Worm (Caenorhabditis elegans) whole organism, late embryonic: ENCODE results near the gene ttr-3.

Experiments used
- C38D4.7 ChIP-seq: fragments of 200-800 bp; sonication (Bioruptor generic); optimal IDR thresholded peaks from 2 replicates; lab custom pipeline; 2018; ENCODE audit warnings: mild to moderate bottlenecking, missing genetic modification characterization, moderate library complexity, missing compliant biosample characterization
- K02D7.2 ChIP-seq: sonication (generic microtip); optimal IDR thresholded peaks from 2 replicates; lab custom pipeline; 2017; ENCODE audit warnings: mild to moderate bottlenecking, missing genetic modification characterization, missing compliant biosample characterization
- K09A11.1 ChIP-seq: sonication (generic microtip); optimal IDR thresholded peaks from 2 replicates; lab custom pipeline; 2017; ENCODE audit warnings: antibody characterized with exemption, mild to moderate bottlenecking, missing genetic modification characterization, missing compliant biosample characterization; ENCODE audit not compliant: insufficient read depth
- T23F11.4 ChIP-seq: fragments of 200-800 bp; sonication (Bioruptor generic); optimal IDR thresholded peaks from 2 replicates; lab custom pipeline; 2018; ENCODE audit warnings: mild to moderate bottlenecking, missing genetic modification characterization, missing compliant biosample characterization
- Y22D7AL.16 ChIP-seq: sonication (generic microtip); optimal IDR thresholded peaks from 2 replicates; lab custom pipeline; 2016; ENCODE audit warnings: missing genetic modification characterization, missing compliant biosample characterization
- ahr-1 ChIP-seq: sonication (generic microtip); optimal IDR thresholded peaks from 2 replicates; lab custom pipeline; 2016; ENCODE audit warnings: missing genetic modification characterization, missing compliant biosample characterization
- ceh-14 ChIP-seq: sonication (generic microtip); optimal IDR thresholded peaks from 2 replicates; lab custom pipeline; 2016; ENCODE audit warnings: missing genotype, missing genetic modification characterization, missing compliant biosample characterization
- ceh-18 ChIP-seq: sonication (generic microtip); optimal IDR thresholded peaks from 2 replicates; lab custom pipeline; 2016; ENCODE audit warnings: missing genetic modification characterization, missing compliant biosample characterization
- ceh-19 ChIP-seq: fragments of 200-800 bp; sonication (Bioruptor generic); optimal IDR thresholded peaks from 2 replicates; lab custom pipeline; 2018; ENCODE audit warnings: mild to moderate bottlenecking, missing genetic modification characterization, missing compliant biosample characterization
- ceh-22 ChIP-seq: sonication (generic microtip); optimal IDR thresholded peaks from 2 replicates; lab custom pipeline; 2017; ENCODE audit warnings: missing biosample characterization, missing genetic modification characterization
- ceh-30 ChIP-seq: fragments of 150-350 bp; optimal IDR thresholded peaks from 2 replicates; lab custom pipeline; 2014; ENCODE audit warnings: missing biosample characterization, missing genetic modification characterization
- ceh-31 ChIP-seq: sonication (generic microtip); optimal IDR thresholded peaks from 2 replicates; lab custom pipeline; 2016; ENCODE audit warnings: missing genetic modification characterization, missing compliant biosample characterization
- ceh-34 ChIP-seq: sonication (generic microtip); optimal IDR thresholded peaks from 2 replicates; lab custom pipeline; 2016; ENCODE audit warnings: mild to moderate bottlenecking, missing genetic modification characterization, missing compliant biosample characterization
- ceh-45 ChIP-seq: fragments of 200-800 bp; sonication (Bioruptor generic); IDR thresholded peaks from 2 replicates; pipeline ENCODE4 v1.3.6; 2022; ENCODE audit warnings: missing genetic modification reagents, missing genetic modification characterization, missing compliant biosample characterization
- ceh-48 ChIP-seq: sonication (generic microtip); optimal IDR thresholded peaks from 2 replicates; lab custom pipeline; 2016; ENCODE audit warnings: missing genetic modification characterization, inconsistent platforms, missing compliant biosample characterization
- che-1 ChIP-seq: sonication (generic microtip); optimal IDR thresholded peaks from 2 replicates; lab custom pipeline; 2016; ENCODE audit warnings: mild to moderate bottlenecking, missing genetic modification characterization, missing compliant biosample characterization
- dve-1 ChIP-seq: sonication (generic microtip); optimal IDR thresholded peaks from 2 replicates; lab custom pipeline; 2017; ENCODE audit warnings: antibody characterized with exemption, mild to moderate bottlenecking, missing genetic modification characterization, missing compliant biosample characterization
- elt-2 ChIP-seq: sonication (generic microtip); optimal IDR thresholded peaks from 2 replicates; lab custom pipeline; 2016; ENCODE audit warnings: missing genetic modification reagents, missing genetic modification characterization, missing compliant biosample characterization
- elt-4 ChIP-seq: sonication (generic microtip); optimal IDR thresholded peaks from 2 replicates; lab custom pipeline; 2016; ENCODE audit warnings: missing genetic modification characterization, missing compliant biosample characterization
- eyg-1 ChIP-seq: sonication (generic microtip); optimal IDR thresholded peaks from 2 replicates; lab custom pipeline; 2016; ENCODE audit warnings: missing genotype, missing genetic modification characterization, missing compliant biosample characterization
- fkh-10 ChIP-seq: fragments of 150-350 bp; optimal IDR thresholded peaks from 2 replicates; lab custom pipeline; 2014; ENCODE audit warnings: missing biosample characterization, missing genetic modification reagents, missing genetic modification characterization
- fkh-6 ChIP-seq: sonication (generic microtip); optimal IDR thresholded peaks from 2 replicates; lab custom pipeline; 2016; ENCODE audit warnings: missing genetic modification characterization, missing compliant biosample characterization
- gmeb-2 ChIP-seq: sonication (generic microtip); optimal IDR thresholded peaks from 2 replicates; lab custom pipeline; 2016; ENCODE audit warnings: missing genetic modification characterization, inconsistent platforms, missing compliant biosample characterization
- hlh-13 ChIP-seq: fragments of 200-800 bp; sonication (Bioruptor generic); optimal IDR thresholded peaks from 2 replicates; lab custom pipeline; 2018; ENCODE audit warnings: mild to moderate bottlenecking, missing genetic modification characterization, missing compliant biosample characterization
- hlh-15 ChIP-seq: sonication (generic microtip); optimal IDR thresholded peaks from 2 replicates; lab custom pipeline; 2016; ENCODE audit warnings: missing genetic modification characterization, missing compliant biosample characterization
- hlh-6 ChIP-seq: sonication (generic microtip); optimal IDR thresholded peaks from 2 replicates; lab custom pipeline; 2016; ENCODE audit warnings: missing genotype, missing genetic modification characterization, missing compliant biosample characterization
- lin-11 ChIP-seq: fragments of 200-800 bp; sonication (Bioruptor generic); optimal IDR thresholded peaks from 2 replicates; lab custom pipeline; 2018; ENCODE audit warnings: mild to moderate bottlenecking, missing genetic modification characterization, missing compliant biosample characterization
- nfya-1 ChIP-seq: sonication (generic microtip); optimal IDR thresholded peaks from 2 replicates; lab custom pipeline; 2017; ENCODE audit warnings: missing genetic modification characterization, mild to moderate bottlenecking, missing compliant biosample characterization, antibody characterized with exemption, moderate library complexity
- npax-4 ChIP-seq: sonication (generic microtip); optimal IDR thresholded peaks from 2 replicates; lab custom pipeline; 2016; ENCODE audit warnings: missing genetic modification characterization, missing compliant biosample characterization
- odd-2 ChIP-seq: sonication (generic microtip); optimal IDR thresholded peaks from 2 replicates; lab custom pipeline; 2017; ENCODE audit warnings: antibody characterized with exemption, mild to moderate bottlenecking, missing genetic modification characterization, missing compliant biosample characterization
- pag-3 ChIP-seq: sonication (generic microtip); optimal IDR thresholded peaks from 2 replicates; lab custom pipeline; 2016; ENCODE audit warnings: missing compliant biosample characterization, missing genetic modification characterization, borderline replicate concordance
- pha-2 ChIP-seq: sonication (generic microtip); optimal IDR thresholded peaks from 2 replicates; lab custom pipeline; 2017; ENCODE audit warnings: mild to moderate bottlenecking, missing genetic modification characterization, missing compliant biosample characterization
- pha-4 ChIP-seq: fragments of 150-350 bp; optimal IDR thresholded peaks from 2 replicates; lab custom pipeline; 2018; ENCODE audit warnings: missing biosample characterization, missing genetic modification reagents, missing genetic modification characterization
- pqm-1 ChIP-seq: sonication (generic microtip); optimal IDR thresholded peaks from 2 replicates; lab custom pipeline; 2016; ENCODE audit warnings: missing genetic modification characterization, missing compliant biosample characterization
- pros-1 ChIP-seq: fragments of 150-350 bp; optimal IDR thresholded peaks from 2 replicates; lab custom pipeline; 2014; ENCODE audit warnings: missing biosample characterization, missing genetic modification reagents, missing genetic modification characterization
- sdc-2 ChIP-seq: sonication (generic microtip); optimal IDR thresholded peaks from 2 replicates; lab custom pipeline; 2016; ENCODE audit warnings: missing genotype, missing genetic modification characterization, missing compliant biosample characterization
- sox-2 ChIP-seq: fragments of 200-800 bp; sonication (Bioruptor generic); IDR thresholded peaks from 2 replicates; pipeline ENCODE4 v1.3.6; 2022; ENCODE audit warnings: missing genetic modification reagents, missing genetic modification characterization, missing compliant biosample characterization
- syd-9 ChIP-seq: sonication (generic microtip); optimal IDR thresholded peaks from 2 replicates; lab custom pipeline; 2016; ENCODE audit warnings: mild to moderate bottlenecking, missing genetic modification characterization, moderate library complexity, missing compliant biosample characterization
- tbx-2 ChIP-seq: sonication (generic microtip); optimal IDR thresholded peaks from 2 replicates; lab custom pipeline; 2016; ENCODE audit warnings: missing genetic modification characterization, missing compliant biosample characterization
- tbx-7 ChIP-seq: sonication (generic microtip); optimal IDR thresholded peaks from 2 replicates; lab custom pipeline; 2016; ENCODE audit warnings: missing genotype, missing genetic modification characterization, missing compliant biosample characterization
- ttx-3 ChIP-seq: sonication (generic microtip); optimal IDR thresholded peaks from 2 replicates; lab custom pipeline; 2016; ENCODE audit warnings: missing genetic modification reagents, missing genetic modification characterization, missing compliant biosample characterization
- unc-55 ChIP-seq: sonication (generic microtip); optimal IDR thresholded peaks from 2 replicates; lab custom pipeline; 2017; ENCODE audit warnings: missing biosample characterization, missing genetic modification reagents, missing genetic modification characterization

Gene ttr-3

ce11 chrIII:9912998-9913397 is 13.6 kb downstream of the ttr-3 start:
- TF ChIP-seq ttx-3 (tag; lab: Kevin White, UChicago) (no peak), elt-4 (tag; lab: Kevin White, UChicago) (no peak), elt-2 (tag; lab: Kevin White, UChicago) (no peak), unc-55 (GFP tag; lab: Kevin White, UChicago) (no peak), ceh-18 (tag; lab: Kevin White, UChicago) (no peak), lin-11 (tag; lab: Kevin White, UChicago) (no peak), gmeb-2 (tag; lab: Kevin White, UChicago) (no peak), dve-1 (tag; lab: Kevin White, UChicago) (no peak), fkh-10 (no peak), pros-1 (tag; lab: Kevin White, UChicago) (no peak), K09A11.1 (tag; lab: Kevin White, UChicago) (no peak), syd-9 (tag; lab: Kevin White, UChicago) (no peak), ceh-45 (GFP tag; lab: Robert Waterston, UW) (no peak), ceh-14 (no peak)

DNA sequence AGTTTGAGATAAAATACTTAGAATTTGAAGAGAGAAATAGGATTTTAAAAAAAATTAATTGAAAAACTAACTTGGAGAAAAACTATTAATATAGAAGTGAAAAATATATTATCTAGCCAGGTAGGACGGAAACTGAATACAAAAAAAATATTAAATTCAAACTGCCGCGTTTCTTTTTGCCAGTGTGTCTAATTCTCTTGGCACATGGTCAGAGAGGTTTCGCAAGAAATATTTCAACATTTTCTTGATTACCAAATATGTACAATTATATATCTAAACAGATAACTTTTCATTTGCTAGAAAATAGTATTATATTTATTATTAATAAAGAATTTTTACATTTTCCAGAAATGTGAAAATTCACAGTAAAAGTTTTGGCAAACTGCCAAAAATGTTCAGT is 14.0 kb downstream of the ttr-3 start:
- TF ChIP-seq odd-2 (tag; lab: Kevin White, UChicago), result no peak
- TF ChIP-seq unc-55 (GFP tag; lab: Kevin White, UChicago), result no peak
- no peak for TF ChIP-seq ceh-34 (tag; lab: Kevin White, UChicago)
- no peak for TF ChIP-seq Y22D7AL.16 (tag; lab: Kevin White, UChicago)
- no peak for TF ChIP-seq K02D7.2 (tag; lab: Kevin White, UChicago)
- no peak for TF ChIP-seq pros-1 (tag; lab: Kevin White, UChicago)
- TF ChIP-seq che-1 (tag; lab: Kevin White, UChicago), result no peak
- no peak for TF ChIP-seq gmeb-2 (tag; lab: Kevin White, UChicago)
- no peak for TF ChIP-seq pqm-1 (tag; lab: Kevin White, UChicago)
- no peak for TF ChIP-seq elt-4 (tag; lab: Kevin White, UChicago)
- no peak for TF ChIP-seq ceh-48 (tag; lab: Kevin White, UChicago)
- TF ChIP-seq sdc-2 (tag; lab: Kevin White, UChicago), result no peak
- no peak for TF ChIP-seq ceh-18 (tag; lab: Kevin White, UChicago)
- no peak for TF ChIP-seq tbx-7 (tag; lab: Kevin White, UChicago)
- no peak for TF ChIP-seq eyg-1
- no peak for TF ChIP-seq ceh-30
- TF ChIP-seq dve-1 (tag; lab: Kevin White, UChicago), result no peak
- TF ChIP-seq hlh-13 (GFP tag; lab: Kevin White, UChicago), result no peak
- no peak for TF ChIP-seq C38D4.7 (GFP tag; lab: Kevin White, UChicago)
- no peak for TF ChIP-seq lin-11 (tag; lab: Kevin White, UChicago)

DNA sequence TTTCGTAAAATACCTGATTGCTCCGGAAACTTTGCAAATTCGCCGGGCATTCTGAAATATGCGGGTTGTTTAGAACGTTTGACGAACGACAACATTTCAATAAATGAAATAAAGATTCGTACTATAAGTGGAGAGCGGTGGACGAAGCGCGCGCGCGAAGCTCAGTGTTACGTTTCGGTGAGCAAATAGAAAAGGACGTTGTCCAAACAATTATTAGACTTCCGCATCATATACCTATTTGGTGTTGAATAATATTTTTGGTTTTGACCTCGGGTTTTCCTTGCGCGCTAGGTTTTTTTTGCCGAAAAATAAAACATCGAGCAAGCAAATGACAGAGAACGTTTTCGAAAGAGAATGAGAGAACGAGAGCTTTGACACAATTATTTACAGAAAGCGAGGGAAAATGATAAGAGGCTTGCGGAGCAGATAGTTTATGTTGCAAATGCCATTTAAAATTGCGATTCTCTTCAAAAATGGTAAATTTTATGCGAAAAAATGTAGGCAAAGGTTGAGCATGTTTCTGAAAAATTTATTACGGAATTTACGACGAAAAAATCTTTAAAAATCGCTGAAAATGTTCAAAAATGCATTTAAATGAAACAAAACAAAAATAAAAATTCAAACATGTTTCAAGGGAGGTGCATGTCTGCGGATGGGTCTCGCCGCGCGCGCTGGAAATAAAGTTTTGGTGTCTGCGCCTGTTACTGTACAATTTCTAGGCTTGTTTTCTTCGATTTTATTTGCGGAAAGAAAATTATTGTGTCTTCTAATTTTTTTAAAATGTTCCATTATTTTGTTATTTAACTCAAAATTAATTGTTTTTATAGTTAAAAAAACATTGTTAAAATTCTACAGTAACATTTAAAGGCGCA is 15.7 kb downstream of the ttr-3 start, which contains the start of the genes cyld-1 and F40F12.9:
Gene cyld-1, minus strand, starts transcription at position 51 of the 872 bp plus-strand sequence.
Gene F40F12.9, plus strand, starts transcription at position 721 of the 872 bp plus-strand sequence.
- no peak for TF ChIP-seq T23F11.4
- TF ChIP-seq C38D4.7 (GFP tag; lab: Kevin White, UChicago), result no peak
- TF ChIP-seq tbx-2, result no peak
- TF ChIP-seq nfya-1 (tag; lab: Kevin White, UChicago), result no peak
- no peak for TF ChIP-seq pag-3 (tag; lab: Kevin White, UChicago)
- no peak for TF ChIP-seq fkh-6
- no peak for TF ChIP-seq ceh-14

DNA sequence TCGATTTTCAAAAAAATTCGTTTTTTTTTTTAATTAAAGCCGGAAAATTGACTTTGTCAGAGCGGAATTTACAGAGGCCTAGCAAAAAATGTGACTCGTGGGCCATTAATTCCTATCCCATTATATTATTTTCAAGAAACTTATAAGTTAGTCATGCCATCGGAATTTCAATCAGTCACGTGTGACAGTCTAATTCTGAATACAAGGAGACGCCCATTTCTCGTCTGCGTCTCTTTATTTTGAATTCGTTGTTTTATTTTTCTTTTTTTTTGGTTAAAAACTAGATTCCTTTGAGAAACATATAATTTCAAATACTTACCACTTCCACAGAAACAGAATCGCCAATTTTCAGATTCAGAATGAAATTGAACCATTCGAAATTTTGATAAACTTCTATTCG is 17.8 kb downstream of the ttr-3 start:
- TF ChIP-seq C38D4.7 (GFP tag; lab: Kevin White, UChicago) (no peak), npax-4 (tag; lab: Kevin White, UChicago) (no peak), fkh-10 (no peak), ceh-19 (GFP tag; lab: Kevin White, UChicago) (no peak), pha-2 (no peak), ahr-1 (tag; lab: Kevin White, UChicago) (no peak), T23F11.4 (no peak), hlh-15 (tag; lab: Kevin White, UChicago) (no peak), pha-4 (tag; lab: Kevin White, UChicago) (no peak), ceh-22 (tag; lab: Kevin White, UChicago) (no peak), ceh-45 (GFP tag; lab: Robert Waterston, UW) (no peak), syd-9 (tag; lab: Kevin White, UChicago) (no peak), hlh-6 (no peak), sox-2 (GFP tag; lab: Robert Waterston, UW) (no peak), ceh-31 (tag; lab: Kevin White, UChicago) (no peak)
